Fruit fly (Drosophila melanogaster) whole organism, embryonic: ENCODE data around the gene sick.

ENCODE experiments used
- BtbVII ChIP-seq: fragments of 200-800 bp; sonication (Bioruptor generic); optimal IDR thresholded peaks from 3 replicates; lab custom pipeline; 2017; ENCODE audit warnings: missing biosample characterization, mild to moderate bottlenecking, missing genetic modification characterization
- CG10431 ChIP-seq: fragments of 200-800 bp; sonication (Bioruptor generic); optimal IDR thresholded peaks from 3 replicates; lab custom pipeline; 2018; ENCODE audit warnings: missing biosample characterization, mild to moderate bottlenecking, missing genetic modification characterization
- CG11504 ChIP-seq: fragments of 200-800 bp; sonication (Bioruptor generic); optimal IDR thresholded peaks from 3 replicates; lab custom pipeline; 2019; ENCODE audit warnings: missing biosample characterization, mild to moderate bottlenecking, missing genetic modification characterization, moderate library complexity
- CG11695 ChIP-seq: fragments of 200-800 bp; sonication (Bioruptor generic); IDR thresholded peaks from 3 replicates; pipeline ENCODE4 v1.3.6; 2022; ENCODE audit warnings: missing biosample characterization, missing genetic modification characterization
- CG12659 ChIP-seq: fragments of 200-800 bp; sonication (Bioruptor generic); optimal IDR thresholded peaks from 3 replicates; lab custom pipeline; 2017; ENCODE audit warnings: mild to moderate bottlenecking, missing biosample characterization, missing genetic modification reagents, missing genetic modification characterization
- CG13894 ChIP-seq: fragments of 200-800 bp; sonication (Bioruptor generic); optimal IDR thresholded peaks from 3 replicates; lab custom pipeline; 2018; ENCODE audit warnings: missing biosample characterization, mild to moderate bottlenecking, missing genetic modification characterization, moderate library complexity
- CG14014 ChIP-seq: fragments of 200-800 bp; sonication (Bioruptor generic); IDR thresholded peaks from 2 replicates; pipeline ENCODE4 v1.3.6; 2022; ENCODE audit warnings: missing biosample characterization, missing genetic modification characterization
- CG14965 ChIP-seq: fragments of 200-800 bp; sonication (Bioruptor generic); optimal IDR thresholded peaks from 2 replicates; lab custom pipeline; 2016; ENCODE audit warnings: missing biosample characterization, missing genetic modification characterization, borderline replicate concordance
- CG15073 ChIP-seq: fragments of 200-800 bp; sonication (Bioruptor generic); optimal IDR thresholded peaks from 2 replicates; lab custom pipeline; 2016; ENCODE audit warnings: missing biosample characterization, missing genetic modification characterization
- CG31388 ChIP-seq: fragments of 200-800 bp; sonication (Bioruptor generic); optimal IDR thresholded peaks from 2 replicates; lab custom pipeline; 2016; ENCODE audit warnings: missing biosample characterization, missing genetic modification characterization
- CG3281 ChIP-seq: fragments of 200-800 bp; sonication (Bioruptor generic); optimal IDR thresholded peaks from 3 replicates; lab custom pipeline; 2017; ENCODE audit warnings: missing biosample characterization, mild to moderate bottlenecking, missing genetic modification characterization
- CG7928 ChIP-seq: fragments of 200-800 bp; sonication (Bioruptor generic); optimal IDR thresholded peaks from 2 replicates; lab custom pipeline; 2017; ENCODE audit warnings: missing biosample characterization, mild to moderate bottlenecking, missing genetic modification characterization
- GATAe ChIP-seq: fragments of 200-800 bp; sonication (Bioruptor generic); conservative IDR thresholded peaks from 2 replicates; pipeline ENCODE4 v1.3.6; 2022; ENCODE audit warnings: missing biosample characterization, missing genetic modification characterization
- Nf-YB ChIP-seq: fragments of 200-800 bp; sonication (Bioruptor generic); optimal IDR thresholded peaks from 3 replicates; lab custom pipeline; 2019; ENCODE audit warnings: missing biosample characterization, mild to moderate bottlenecking, missing genetic modification characterization, moderate library complexity
- Six4 ChIP-seq: fragments of 200-800 bp; sonication (Bioruptor generic); optimal IDR thresholded peaks from 2 replicates; lab custom pipeline; 2016; ENCODE audit warnings: missing biosample characterization, missing genetic modification characterization
- Trl ChIP-seq, 3 experiments: fragments of >200 bp in 2 of 3; fragments of 200-800 bp in 1 of 3; sonication (Bioruptor generic) in 1 of 3; optimal IDR thresholded peaks; 2 replicates in 1 of 3; 3 replicates in 2 of 3; lab custom pipeline; 2016 to 2017; ENCODE audit warnings: missing biosample characterization in 1 of 3, missing genetic modification characterization in 1 of 3
- bcd ChIP-seq: fragments of 200-800 bp; sonication (Bioruptor generic); optimal IDR thresholded peaks from 2 replicates; lab custom pipeline; 2017; ENCODE audit warnings: missing biosample characterization, mild to moderate bottlenecking, missing genetic modification characterization
- btn ChIP-seq: fragments of 200-800 bp; sonication (Bioruptor generic); optimal IDR thresholded peaks from 2 replicates; lab custom pipeline; 2016; ENCODE audit warnings: missing biosample characterization, missing genetic modification characterization
- caup ChIP-seq: fragments of 200-800 bp; sonication (Bioruptor generic); optimal IDR thresholded peaks from 3 replicates; lab custom pipeline; 2017; ENCODE audit warnings: missing biosample characterization, mild to moderate bottlenecking, missing genetic modification characterization, moderate library complexity; ENCODE audit not compliant: severe bottlenecking
- chm ChIP-seq: fragments of 200-800 bp; sonication (Bioruptor generic); IDR thresholded peaks from 2 replicates; pipeline ENCODE4 v1.3.6; 2022; ENCODE audit warnings: missing biosample characterization, missing genetic modification characterization
- ci ChIP-seq: fragments of 200-800 bp; sonication (Bioruptor generic); IDR thresholded peaks from 3 replicates; pipeline ENCODE4 v1.3.6; 2022; ENCODE audit warnings: missing biosample characterization, missing genetic modification characterization
- dimm ChIP-seq: fragments of 200-800 bp; sonication (Bioruptor generic); IDR thresholded peaks from 2 replicates; pipeline ENCODE4 v1.3.6; 2022; ENCODE audit warnings: missing biosample characterization, missing genetic modification characterization
- disco-r ChIP-seq: fragments of 200-800 bp; sonication (Bioruptor generic); optimal IDR thresholded peaks from 2 replicates; lab custom pipeline; 2016; ENCODE audit warnings: missing biosample characterization, missing genetic modification characterization
- fd96Cb ChIP-seq: fragments of 200-800 bp; sonication (Bioruptor generic); optimal IDR thresholded peaks from 2 replicates; lab custom pipeline; 2018; ENCODE audit warnings: missing biosample characterization, mild to moderate bottlenecking, missing genetic modification characterization, moderate library complexity
- grn ChIP-seq: fragments of 200-800 bp; sonication (Bioruptor generic); optimal IDR thresholded peaks from 3 replicates; lab custom pipeline; 2017; ENCODE audit warnings: missing biosample characterization, missing genetic modification characterization
- gro ChIP-seq: fragments of 200-800 bp; sonication (Bioruptor generic); optimal IDR thresholded peaks from 2 replicates; lab custom pipeline; 2016; ENCODE audit warnings: missing biosample characterization, missing genetic modification characterization
- kni ChIP-seq: fragments of 200-800 bp; sonication (Bioruptor generic); optimal IDR thresholded peaks from 3 replicates; lab custom pipeline; 2017; ENCODE audit warnings: mild to moderate bottlenecking, missing biosample characterization, missing genetic modification reagents, missing genetic modification characterization
- maf-S ChIP-seq: fragments of 200-800 bp; sonication (Bioruptor generic); optimal IDR thresholded peaks from 2 replicates; lab custom pipeline; 2016; ENCODE audit warnings: missing biosample characterization, missing genetic modification characterization
- nom ChIP-seq: fragments of 200-800 bp; sonication (Bioruptor generic); optimal IDR thresholded peaks from 2 replicates; lab custom pipeline; 2017; ENCODE audit warnings: missing biosample characterization, missing genetic modification characterization, mild to moderate bottlenecking, moderate library complexity, missing genetic modification reagents
- pho ChIP-seq: fragments of 200-800 bp; sonication (Bioruptor generic); optimal IDR thresholded peaks from 2 replicates; lab custom pipeline; 2016; ENCODE audit warnings: missing biosample characterization, missing genetic modification characterization
- pnt ChIP-seq: fragments of 200-800 bp; sonication (Bioruptor generic); optimal IDR thresholded peaks from 3 replicates; lab custom pipeline; 2016; ENCODE audit warnings: missing biosample characterization, missing genetic modification characterization
- pros ChIP-seq: fragments of 200-800 bp; sonication (Bioruptor generic); optimal IDR thresholded peaks from 3 replicates; lab custom pipeline; 2019; ENCODE audit warnings: missing biosample characterization, mild to moderate bottlenecking, missing genetic modification characterization, moderate library complexity
- row ChIP-seq: fragments of 200-800 bp; sonication (Bioruptor generic); IDR thresholded peaks from 3 replicates; pipeline ENCODE4 v1.3.6; 2022; ENCODE audit warnings: missing biosample characterization, missing genetic modification characterization
- scrt ChIP-seq: fragments of 200-800 bp; sonication (Bioruptor generic); optimal IDR thresholded peaks from 2 replicates; lab custom pipeline; 2018; ENCODE audit warnings: missing biosample characterization, mild to moderate bottlenecking, missing genetic modification characterization, moderate library complexity
- sens ChIP-seq: fragments of 200-800 bp; sonication (Bioruptor generic); peaks from one replicate; lab custom pipeline; 2016; ENCODE audit warnings: missing biosample characterization, missing genetic modification characterization
- slbo ChIP-seq: fragments of 200-800 bp; sonication (Bioruptor generic); IDR thresholded peaks from 2 replicates; pipeline ENCODE4 v1.3.6; 2022; ENCODE audit warnings: missing biosample characterization, missing genetic modification characterization
- sug ChIP-seq: fragments of 200-800 bp; optimal IDR thresholded peaks from 2 replicates; lab custom pipeline; 2019; ENCODE audit warnings: missing biosample characterization, mild to moderate bottlenecking, missing genetic modification characterization, moderate library complexity
- tin ChIP-seq: fragments of 200-800 bp; sonication (Bioruptor generic); optimal IDR thresholded peaks from 3 replicates; lab custom pipeline; 2016; ENCODE audit warnings: missing biosample characterization, missing genetic modification characterization
- ttk ChIP-seq: fragments of 200-800 bp; sonication (Bioruptor generic); IDR thresholded peaks from 2 replicates; pipeline ENCODE4 v2.1.2; 2022; ENCODE audit warnings: missing biosample characterization, missing genetic modification characterization
- tup ChIP-seq: fragments of 200-800 bp; sonication (Bioruptor generic); optimal IDR thresholded peaks from 2 replicates; lab custom pipeline; 2016; ENCODE audit warnings: missing biosample characterization, mild to moderate bottlenecking, missing genetic modification characterization, moderate library complexity
- unc-4 ChIP-seq: fragments of 200-800 bp; sonication (Bioruptor generic); IDR thresholded peaks from 2 replicates; pipeline ENCODE4 v1.3.6; 2022; ENCODE audit warnings: missing biosample characterization, missing genetic modification characterization; ENCODE audit not compliant: partially characterized antibody
- usp ChIP-seq: fragments of >200 bp; optimal IDR thresholded peaks from 2 replicates; lab custom pipeline; 2017; ENCODE audit warnings: missing biosample characterization, missing genetic modification characterization

Gene sick

dm6 chr2L:19819896-19820295 is 23.7 kb downstream of the sick start (continued):
- TF ChIP-seq CG14965 (GFP tag; lab: Kevin White, UChicago), result no peak
- no peak for TF ChIP-seq CG10431 (GFP tag; lab: Kevin White, UChicago)
- peak; percentile 6 for TF ChIP-seq CG13894 (tag; lab: Kevin White, UChicago)
- TF ChIP-seq tup (GFP tag; lab: Kevin White, UChicago), result no peak
- no peak for TF ChIP-seq dimm (GFP tag; lab: Robert Waterston, UW)
- no peak for TF ChIP-seq usp (GFP tag; lab: Kevin White, UChicago)
- no peak for TF ChIP-seq nom (GFP tag; lab: Kevin White, UChicago)
- TF ChIP-seq ci (GFP tag; lab: Robert Waterston, UW), result 0 out of 3 replicates have a peak, but pooled peaks have one; percentile 13
- no peak for TF ChIP-seq CG7928
- TF ChIP-seq BtbVII (GFP tag; lab: Kevin White, UChicago), result peak; percentile 61
- TF ChIP-seq btn (GFP tag; lab: Kevin White, UChicago), result no peak
- TF ChIP-seq sug (tag; lab: Kevin White, UChicago), result no peak
- no peak for TF ChIP-seq caup (GFP tag; lab: Kevin White, UChicago)
- no peak for TF ChIP-seq CG14014 (GFP tag; lab: Robert Waterston, UW)
- TF ChIP-seq Six4 (GFP tag; lab: Kevin White, UChicago), result no peak
- TF ChIP-seq sens (GFP tag; lab: Kevin White, UChicago), result no peak
- TF ChIP-seq kni (GFP tag; lab: Kevin White, UChicago), result peak; percentile 9
- no peak for TF ChIP-seq fd96Cb (tag; lab: Kevin White, UChicago)
- TF ChIP-seq CG31388 (GFP tag; lab: Kevin White, UChicago), result no peak
- TF ChIP-seq ttk (GFP tag; lab: Robert Waterston, UW), result no peak
- TF ChIP-seq CG3281 (GFP tag; lab: Kevin White, UChicago), result no peak
- TF ChIP-seq maf-S, result no peak
- TF ChIP-seq chm (GFP tag; lab: Robert Waterston, UW), result 0 out of 2 replicates have a peak, but pooled peaks have one; percentile 13
- peak; percentile 15 for TF ChIP-seq Nf-YB (GFP tag; lab: Kevin White, UChicago)
- no peak for TF ChIP-seq bcd
- no peak for TF ChIP-seq row (GFP tag; lab: Robert Waterston, UW)
- TF ChIP-seq disco-r (GFP tag; lab: Kevin White, UChicago), result no peak
- no peak for TF ChIP-seq tin
- TF ChIP-seq pros (GFP tag; lab: Kevin White, UChicago), result peak; percentile 70
- TF ChIP-seq unc-4 (GFP tag; lab: Robert Waterston, UW), result no peak
- TF ChIP-seq grn, result no peak
- TF ChIP-seq CG12659 (GFP tag; lab: Kevin White, UChicago), result no peak
- TF ChIP-seq CG15073 (GFP tag; lab: Kevin White, UChicago), result no peak
- no peak for TF ChIP-seq CG11695 (GFP tag; lab: Robert Waterston, UW)
- TF ChIP-seq CG11504, result peak; percentile 19
- TF ChIP-seq Trl (optimal IDR thresholded peaks at IDR 0.05; lab: Kevin White, UChicago), result peak in 1 of 2 experiments; percentile 28
- no peak for TF ChIP-seq Trl (GFP tag; optimal IDR thresholded peaks at IDR 0.05; lab: Kevin White, UChicago)
- no peak for TF ChIP-seq gro (GFP tag; lab: Kevin White, UChicago)
- TF ChIP-seq slbo (GFP tag; lab: Robert Waterston, UW), result no peak
- TF ChIP-seq scrt (GFP tag; lab: Kevin White, UChicago), result peak; percentile 98
- no peak for TF ChIP-seq pnt (GFP tag; lab: Kevin White, UChicago)
- TF ChIP-seq GATAe (GFP tag; lab: Robert Waterston, UW), result no peak
- no peak for TF ChIP-seq pho (GFP tag; lab: Kevin White, UChicago)
